Fruit fly (Drosophila melanogaster) whole organism, embryonic: ENCODE measurements around the gene CG34162.
A peak's percentile ranks its signal among the peaks of the same experiment; 100 is the strongest.

Experiments used
- Abd-B ChIP-seq: fragments of 200-800 bp; sonication (Bioruptor generic); optimal IDR thresholded peaks from 2 replicates; lab custom pipeline; 2018; ENCODE audit warnings: missing biosample characterization, mild to moderate bottlenecking, missing genetic modification characterization, moderate library complexity
- CG11695 ChIP-seq: fragments of 200-800 bp; sonication (Bioruptor generic); IDR thresholded peaks from 3 replicates; pipeline ENCODE4 v1.3.6; 2022; ENCODE audit warnings: missing biosample characterization, missing genetic modification characterization
- CG12104 ChIP-seq: fragments of 200-800 bp; sonication (Bioruptor generic); optimal IDR thresholded peaks from 3 replicates; lab custom pipeline; 2016; ENCODE audit warnings: missing biosample characterization, missing genetic modification characterization
- CG12155 ChIP-seq: fragments of 200-800 bp; sonication (Bioruptor generic); optimal IDR thresholded peaks from 3 replicates; lab custom pipeline; 2016; ENCODE audit warnings: missing biosample characterization, missing genetic modification characterization
- CG13624 ChIP-seq: fragments of 200-800 bp; sonication (Bioruptor generic); optimal IDR thresholded peaks from 2 replicates; lab custom pipeline; 2016; ENCODE audit warnings: missing biosample characterization, missing genetic modification characterization
- CG13775 ChIP-seq: fragments of 200-800 bp; sonication (Bioruptor generic); optimal IDR thresholded peaks from 3 replicates; lab custom pipeline; 2017; ENCODE audit warnings: missing biosample characterization, mild to moderate bottlenecking, missing genetic modification characterization
- CG14441 ChIP-seq: fragments of 200-800 bp; sonication (Bioruptor generic); IDR thresholded peaks from 2 replicates; pipeline ENCODE4 v1.3.6; 2022; ENCODE audit warnings: missing biosample characterization, missing genetic modification characterization
- CG16863 ChIP-seq: fragments of 200-800 bp; sonication (Bioruptor generic); optimal IDR thresholded peaks from 3 replicates; lab custom pipeline; 2016; ENCODE audit warnings: missing biosample characterization, missing genetic modification characterization
- CG17186 ChIP-seq: fragments of 200-800 bp; sonication (Bioruptor generic); optimal IDR thresholded peaks from 3 replicates; lab custom pipeline; 2017; ENCODE audit warnings: missing biosample characterization, missing genetic modification reagents, missing genetic modification characterization
- CG17359 ChIP-seq: fragments of 200-800 bp; sonication (Bioruptor generic); optimal IDR thresholded peaks from 3 replicates; lab custom pipeline; 2018; ENCODE audit warnings: missing biosample characterization, mild to moderate bottlenecking, missing genetic modification characterization, moderate library complexity
- CG1792 ChIP-seq: fragments of 200-800 bp; sonication (Bioruptor generic); optimal IDR thresholded peaks from 2 replicates; lab custom pipeline; 2016; ENCODE audit warnings: missing biosample characterization, missing genetic modification characterization
- CG2678 ChIP-seq: fragments of 200-800 bp; sonication (Bioruptor generic); optimal IDR thresholded peaks from 3 replicates; lab custom pipeline; 2019; ENCODE audit warnings: missing biosample characterization, mild to moderate bottlenecking, missing genetic modification characterization, moderate library complexity
- CG4360 ChIP-seq: fragments of 200-800 bp; sonication (Bioruptor generic); IDR thresholded peaks from 2 replicates; pipeline ENCODE4 v1.3.6; 2022; ENCODE audit warnings: missing biosample characterization, missing genetic modification characterization
- CG4424 ChIP-seq: fragments of 200-800 bp; sonication (Bioruptor generic); optimal IDR thresholded peaks from 3 replicates; lab custom pipeline; 2016; ENCODE audit warnings: missing biosample characterization, missing genetic modification characterization
- CG6765 ChIP-seq: fragments of 200-800 bp; sonication (Bioruptor generic); optimal IDR thresholded peaks from 3 replicates; lab custom pipeline; 2017; ENCODE audit warnings: missing biosample characterization, mild to moderate bottlenecking, missing genetic modification characterization
- CG8388 ChIP-seq: fragments of 200-800 bp; sonication (Bioruptor generic); optimal IDR thresholded peaks from 2 replicates; lab custom pipeline; 2019; ENCODE audit warnings: missing biosample characterization, mild to moderate bottlenecking, missing genetic modification characterization, moderate library complexity
- CG9727 ChIP-seq: fragments of 200-800 bp; sonication (Bioruptor generic); optimal IDR thresholded peaks from 3 replicates; lab custom pipeline; 2017; ENCODE audit warnings: missing biosample characterization, mild to moderate bottlenecking, missing genetic modification characterization
- Chrac-16 ChIP-seq: fragments of 200-800 bp; sonication (Bioruptor generic); optimal IDR thresholded peaks from 3 replicates; lab custom pipeline; 2016; ENCODE audit warnings: missing biosample characterization, missing genetic modification characterization
- D ChIP-seq, 2 experiments: fragments of 200-800 bp in 1 of 2; fragments of >200 bp in 1 of 2; sonication (Bioruptor generic) in 1 of 2; optimal IDR thresholded peaks; 2 replicates in 1 of 2; 3 replicates in 1 of 2; lab custom pipeline; 2017; ENCODE audit warnings: mild to moderate bottlenecking in 1 of 2, missing biosample characterization in 1 of 2, missing genetic modification characterization in 1 of 2, missing genetic modification reagents in 1 of 2
- Dad ChIP-seq: fragments of 200-800 bp; sonication (Bioruptor generic); optimal IDR thresholded peaks from 3 replicates; lab custom pipeline; 2016; ENCODE audit warnings: missing biosample characterization, missing genetic modification characterization
- Dip3 ChIP-seq: fragments of 200-800 bp; sonication (Bioruptor generic); optimal IDR thresholded peaks from 3 replicates; lab custom pipeline; 2016; ENCODE audit warnings: missing biosample characterization, missing genetic modification characterization
- Dll ChIP-seq: fragments of 200-800 bp; sonication (Bioruptor generic); IDR thresholded peaks from 4 replicates; pipeline ENCODE4 v1.3.6; 2022; ENCODE audit warnings: missing biosample characterization, missing genetic modification characterization; ENCODE audit not compliant: partially characterized antibody
- Drgx ChIP-seq: fragments of 200-800 bp; sonication (Bioruptor generic); IDR thresholded peaks from 2 replicates; pipeline ENCODE4 v1.3.6; 2022; ENCODE audit warnings: missing biosample characterization, missing genetic modification characterization
- E2f2 ChIP-seq: fragments of 200-800 bp; sonication (Bioruptor generic); IDR thresholded peaks from 2 replicates; pipeline ENCODE4 v1.3.6; 2022; ENCODE audit warnings: missing biosample characterization, missing genetic modification characterization
- Ets65A ChIP-seq: fragments of 200-800 bp; sonication (Bioruptor generic); peaks from one replicate; lab custom pipeline; 2016; ENCODE audit warnings: missing biosample characterization, missing genetic modification characterization
- Hand ChIP-seq: fragments of 200-800 bp; sonication (Bioruptor generic); optimal IDR thresholded peaks from 2 replicates; lab custom pipeline; 2017; ENCODE audit warnings: mild to moderate bottlenecking, missing biosample characterization, missing genetic modification reagents, missing genetic modification characterization
- Hsf ChIP-seq: fragments of 200-800 bp; sonication (Bioruptor generic); optimal IDR thresholded peaks from 3 replicates; lab custom pipeline; 2016; ENCODE audit warnings: missing biosample characterization, missing genetic modification characterization
- Lhr ChIP-seq: fragments of 200-800 bp; sonication (Bioruptor generic); optimal IDR thresholded peaks from 3 replicates; lab custom pipeline; 2017; ENCODE audit warnings: mild to moderate bottlenecking, missing biosample characterization, missing genetic modification reagents, missing genetic modification characterization
- MTF-1 ChIP-seq: fragments of 200-800 bp; sonication (Bioruptor generic); optimal IDR thresholded peaks from 2 replicates; lab custom pipeline; 2018; ENCODE audit warnings: missing biosample characterization, mild to moderate bottlenecking, missing genetic modification characterization, borderline replicate concordance
- Med ChIP-seq: fragments of 200-800 bp; sonication (Bioruptor generic); peaks from one replicate; lab custom pipeline; 2016; ENCODE audit warnings: missing biosample characterization, missing genetic modification characterization, mild to moderate bottlenecking, inconsistent platforms, moderate library complexity
- Myb ChIP-seq: fragments of 200-800 bp; sonication (Bioruptor generic); optimal IDR thresholded peaks from 2 replicates; lab custom pipeline; 2016; ENCODE audit warnings: missing biosample characterization, missing genetic modification characterization
- Pdp1 ChIP-seq, 2 experiments: fragments of 200-800 bp; sonication (Bioruptor generic); optimal IDR thresholded peaks; 3 replicates each; lab custom pipeline; 2016; ENCODE audit warnings: missing biosample characterization in 2 of 2, missing genetic modification characterization in 2 of 2, mild to moderate bottlenecking in 1 of 2, moderate library complexity in 1 of 2
- Rfx ChIP-seq: fragments of 200-800 bp; sonication (Bioruptor generic); IDR thresholded peaks from 2 replicates; pipeline ENCODE4 v1.3.6; 2022; ENCODE audit warnings: missing biosample characterization, missing genetic modification characterization
- Six4 ChIP-seq: fragments of 200-800 bp; sonication (Bioruptor generic); optimal IDR thresholded peaks from 2 replicates; lab custom pipeline; 2016; ENCODE audit warnings: missing biosample characterization, missing genetic modification characterization
- Sox102F ChIP-seq: fragments of 200-800 bp; sonication (Bioruptor generic); optimal IDR thresholded peaks from 2 replicates; lab custom pipeline; 2018; ENCODE audit warnings: missing biosample characterization, mild to moderate bottlenecking, missing genetic modification characterization, moderate library complexity
- chif ChIP-seq, 2 experiments: fragments of 200-800 bp; sonication (Bioruptor generic); optimal IDR thresholded peaks; 3 replicates each; lab custom pipeline; 2016; ENCODE audit warnings: missing biosample characterization in 2 of 2, missing genetic modification characterization in 2 of 2
- chn ChIP-seq: fragments of 200-800 bp; sonication (Bioruptor generic); optimal IDR thresholded peaks from 2 replicates; lab custom pipeline; 2016; ENCODE audit warnings: missing biosample characterization, missing genetic modification characterization
- danr ChIP-seq: fragments of 200-800 bp; sonication (Bioruptor generic); IDR thresholded peaks from 2 replicates; pipeline ENCODE4 v1.3.6; 2022; ENCODE audit warnings: missing biosample characterization, missing genetic modification characterization
- dmrt11E ChIP-seq: fragments of 200-800 bp; sonication (Bioruptor generic); optimal IDR thresholded peaks from 3 replicates; lab custom pipeline; 2018; ENCODE audit warnings: missing biosample characterization, mild to moderate bottlenecking, missing genetic modification characterization, moderate library complexity
- fu2 ChIP-seq: fragments of 200-800 bp; sonication (Bioruptor generic); optimal IDR thresholded peaks from 2 replicates; lab custom pipeline; 2016; ENCODE audit warnings: missing biosample characterization, missing genetic modification characterization
- gfzf ChIP-seq: fragments of 200-800 bp; sonication (Bioruptor generic); optimal IDR thresholded peaks from 2 replicates; lab custom pipeline; 2016; ENCODE audit warnings: missing biosample characterization, mild to moderate bottlenecking, missing genetic modification characterization, moderate library complexity
- gro ChIP-seq: fragments of 200-800 bp; sonication (Bioruptor generic); optimal IDR thresholded peaks from 2 replicates; lab custom pipeline; 2016; ENCODE audit warnings: missing biosample characterization, missing genetic modification characterization
- her ChIP-seq: fragments of 200-800 bp; sonication (Bioruptor generic); optimal IDR thresholded peaks from 2 replicates; lab custom pipeline; 2016; ENCODE audit warnings: missing biosample characterization, missing genetic modification characterization
- hth ChIP-seq: fragments of >200 bp; optimal IDR thresholded peaks from 2 replicates; lab custom pipeline; 2017; ENCODE audit warnings: inconsistent platforms
- mld ChIP-seq: fragments of 200-800 bp; sonication (Bioruptor generic); IDR thresholded peaks from 3 replicates; pipeline ENCODE4 v1.3.6; 2022; ENCODE audit warnings: missing biosample characterization, missing genetic modification characterization; ENCODE audit not compliant: partially characterized antibody
- nau ChIP-seq: fragments of 200-800 bp; sonication (Bioruptor generic); optimal IDR thresholded peaks from 3 replicates; lab custom pipeline; 2017; ENCODE audit warnings: missing biosample characterization, mild to moderate bottlenecking, missing genetic modification characterization, missing genetic modification reagents
- pho ChIP-seq: fragments of 200-800 bp; sonication (Bioruptor generic); optimal IDR thresholded peaks from 2 replicates; lab custom pipeline; 2016; ENCODE audit warnings: missing biosample characterization, missing genetic modification characterization
- pzg ChIP-seq: fragments of 200-800 bp; sonication (Bioruptor generic); optimal IDR thresholded peaks from 3 replicates; lab custom pipeline; 2018; ENCODE audit warnings: missing biosample characterization, mild to moderate bottlenecking, missing genetic modification characterization, moderate library complexity
- row ChIP-seq: fragments of 200-800 bp; sonication (Bioruptor generic); IDR thresholded peaks from 3 replicates; pipeline ENCODE4 v1.3.6; 2022; ENCODE audit warnings: missing biosample characterization, missing genetic modification characterization
- slou ChIP-seq: fragments of 200-800 bp; sonication (Bioruptor generic); optimal IDR thresholded peaks from 3 replicates; lab custom pipeline; 2016; ENCODE audit warnings: missing biosample characterization, missing genetic modification characterization
- unpg ChIP-seq: fragments of 200-800 bp; sonication (Bioruptor generic); optimal IDR thresholded peaks from 3 replicates; lab custom pipeline; 2018; ENCODE audit warnings: missing biosample characterization, mild to moderate bottlenecking, missing genetic modification characterization, moderate library complexity

Gene CG34162

DNA sequence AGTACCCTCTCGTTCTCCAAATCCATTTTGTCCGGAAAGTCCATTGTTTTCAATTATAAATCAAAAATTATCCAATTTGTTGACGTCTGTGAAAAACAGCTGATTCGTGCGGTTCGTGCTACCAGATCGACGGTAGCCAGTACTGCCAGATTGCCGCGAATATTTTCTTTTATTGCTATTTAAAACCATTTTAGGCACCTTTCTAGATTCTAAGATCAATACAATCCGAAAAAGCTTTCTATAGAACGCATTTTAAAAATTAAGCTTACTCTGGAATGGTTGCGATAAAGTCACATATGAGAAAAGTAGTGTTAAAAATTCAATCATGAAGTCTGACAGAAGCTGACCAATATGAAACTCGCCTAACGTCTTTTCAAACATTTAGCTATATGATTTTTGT, 32.8 kb upstream of the CG34162 start, which contains the start of gene Cog8 (continued):
- peak; percentile 49 for TF ChIP-seq Hsf (GFP tag; lab: Kevin White, UChicago)
- TF ChIP-seq CG9727 (GFP tag; lab: Kevin White, UChicago), result peak; percentile 17
- peak; percentile 45 for TF ChIP-seq chn (GFP tag; lab: Kevin White, UChicago)
- TF ChIP-seq Six4, result peak; percentile 15
- TF ChIP-seq Dad (GFP tag; lab: Kevin White, UChicago), result peak; percentile 38
- TF ChIP-seq D (optimal IDR thresholded peaks at IDR 0.05; lab: Kevin White, UChicago), result no peak
- no peak for TF ChIP-seq D (GFP tag; optimal IDR thresholded peaks at IDR 0.05; lab: Kevin White, UChicago)
- peak; percentile 2 for TF ChIP-seq gfzf
- peak; percentile 50 for TF ChIP-seq pzg (GFP tag; lab: Kevin White, UChicago)
- peak; percentile 31 for TF ChIP-seq CG2678 (tag; lab: Kevin White, UChicago)
- TF ChIP-seq Dip3, result peak; percentile 60
- TF ChIP-seq CG6765 (GFP tag; lab: Kevin White, UChicago), result no peak
- TF ChIP-seq CG17359 (tag; lab: Kevin White, UChicago), result no peak
- no peak for TF ChIP-seq CG4360
- peak; percentile 66 for TF ChIP-seq Chrac-16 (GFP tag; lab: Kevin White, UChicago)
- peak; percentile 69 for TF ChIP-seq E2f2 (GFP tag; lab: Robert Waterston, UW)
- TF ChIP-seq mld, result no peak
- TF ChIP-seq chif (GFP tag; optimal IDR thresholded peaks at IDR 0.05; lab: Kevin White, UChicago), result peak; percentile 42 to 52
- peak; percentile 48 for TF ChIP-seq dmrt11E (tag; lab: Kevin White, UChicago)
- TF ChIP-seq Myb (GFP tag; lab: Kevin White, UChicago), result peak; percentile 99
- peak; percentile 29; the same call in 2 of the 4 replicates for TF ChIP-seq Dll (GFP tag; lab: Robert Waterston, UW)
- TF ChIP-seq Pdp1 (GFP tag; optimal IDR thresholded peaks at IDR 0.05; lab: Kevin White, UChicago), result peak in 1 of 2 experiments; percentile 42
- TF ChIP-seq CG11695 (GFP tag; lab: Robert Waterston, UW), result no peak
- TF ChIP-seq CG12155 (GFP tag; lab: Kevin White, UChicago), result peak; percentile 39
- TF ChIP-seq Abd-B (GFP tag; lab: Kevin White, UChicago), result peak; percentile 79
- peak; percentile 30 for TF ChIP-seq CG4424 (GFP tag; lab: Kevin White, UChicago)
- no peak for TF ChIP-seq CG17186 (GFP tag; lab: Kevin White, UChicago)
- TF ChIP-seq Lhr, result peak; percentile 68
- no peak for TF ChIP-seq Drgx (GFP tag; lab: Robert Waterston, UW)
- 0 out of 2 replicates have a peak, but pooled peaks have one; percentile 15 for TF ChIP-seq CG14441 (GFP tag; lab: Robert Waterston, UW)
- no peak for TF ChIP-seq gro (GFP tag; lab: Kevin White, UChicago)
- no peak for TF ChIP-seq danr (GFP tag; lab: Robert Waterston, UW)
- TF ChIP-seq Hand, result no peak
- peak; percentile 47 for TF ChIP-seq CG16863 (GFP tag; lab: Kevin White, UChicago)
- TF ChIP-seq pho (GFP tag; lab: Kevin White, UChicago), result peak; percentile 58
- TF ChIP-seq Sox102F (GFP tag; lab: Kevin White, UChicago), result peak; percentile 47
- TF ChIP-seq row, result peak; percentile 58
- no peak for TF ChIP-seq nau (GFP tag; lab: Kevin White, UChicago)
- peak; percentile 35 for TF ChIP-seq unpg
- peak; percentile 24; the same call in 1 of the 2 replicates for TF ChIP-seq Rfx
- no peak for TF ChIP-seq hth (lab: Kevin White, UChicago)
- TF ChIP-seq CG13624 (GFP tag; lab: Kevin White, UChicago), result peak; percentile 2
- TF ChIP-seq CG12104 (GFP tag; lab: Kevin White, UChicago), result no peak
- TF ChIP-seq CG8388 (GFP tag; lab: Kevin White, UChicago), result peak; percentile 29
- TF ChIP-seq Ets65A (GFP tag; lab: Kevin White, UChicago), result peak; percentile 93
- TF ChIP-seq slou (GFP tag; lab: Kevin White, UChicago), result no peak
- no peak for TF ChIP-seq CG1792 (GFP tag; lab: Kevin White, UChicago)
- TF ChIP-seq her (GFP tag; lab: Kevin White, UChicago), result peak; percentile 43
- peak; percentile 35 for TF ChIP-seq fu2 (GFP tag; lab: Kevin White, UChicago)
- no peak for TF ChIP-seq MTF-1 (GFP tag; lab: Kevin White, UChicago)
- TF ChIP-seq Med (GFP tag; lab: Kevin White, UChicago), result peak; percentile 91
- TF ChIP-seq CG13775, result peak; percentile 45
